Fruit fly (Drosophila melanogaster): ENCODE data around the gene Spg7.

The Spg7 gene

dm6 chrX:2646022-2646761 is 51.8 kb downstream of the Spg7 start (continued):
- peak; percentile 82 for TF ChIP-seq CG11085 (GFP tag; IDR thresholded peaks at IDR 0.05)
- TF ChIP-seq al (GFP tag; IDR thresholded peaks at IDR 0.05) = peak; percentile 95
- peak; percentile 97 for TF ChIP-seq shn (GFP tag; optimal IDR thresholded peaks at IDR 0.05)
- no peak for TF ChIP-seq fru (optimal IDR thresholded peaks at IDR 0.05)
- TF ChIP-seq h (optimal IDR thresholded peaks at IDR 0.05) = no peak
- TF ChIP-seq Side (GFP tag; optimal IDR thresholded peaks at IDR 0.05) = peak; percentile 96
- TF ChIP-seq hth (optimal IDR thresholded peaks at IDR 0.05) = no peak
- TF ChIP-seq pb (GFP tag; optimal IDR thresholded peaks at IDR 0.05) = peak; percentile 94
- no peak for TF ChIP-seq Tbp (GFP tag; optimal IDR thresholded peaks at IDR 0.05)
- TF ChIP-seq ato (GFP tag; IDR thresholded peaks at IDR 0.05; ENCODE audit: partially characterized antibody) = peak; percentile 67
- TF ChIP-seq CG7839 (tag; optimal IDR thresholded peaks at IDR 0.05) = peak; percentile 98
- peak; percentile 95 for TF ChIP-seq CG12299 (tag; optimal IDR thresholded peaks at IDR 0.05)
- peak; percentile 76 for TF ChIP-seq CG17912 (GFP tag; optimal IDR thresholded peaks at IDR 0.05)
- TF ChIP-seq fd96Cb (tag; optimal IDR thresholded peaks at IDR 0.05) = peak; percentile 95
- peak; percentile 54 to 82 for TF ChIP-seq Trl (optimal IDR thresholded peaks at IDR 0.05)
- peak; percentile 95 for TF ChIP-seq Trl (GFP tag; optimal IDR thresholded peaks at IDR 0.05)
- TF ChIP-seq Asciz (GFP tag; optimal IDR thresholded peaks at IDR 0.05) = peak; percentile 95
- TF ChIP-seq sd (tag; optimal IDR thresholded peaks at IDR 0.05) = peak; percentile 90
- peak; percentile 100 for TF ChIP-seq CG11696 (GFP tag; IDR thresholded peaks at IDR 0.05)
- peak; percentile 51; the same call in 1 of the 4 replicates for TF ChIP-seq Dll (GFP tag; IDR thresholded peaks at IDR 0.05; ENCODE audit: partially characterized antibody)
- peak; percentile 94 for TF ChIP-seq HLH3B (GFP tag; IDR thresholded peaks at IDR 0.05)
- peak; percentile 85 for TF ChIP-seq CG3838 (GFP tag; optimal IDR thresholded peaks at IDR 0.05)
- peak; percentile 92 for TF ChIP-seq Blimp-1 (GFP tag; optimal IDR thresholded peaks at IDR 0.05)
- TF ChIP-seq Hsf (GFP tag; optimal IDR thresholded peaks at IDR 0.05) = peak; percentile 97
- TF ChIP-seq MBD-R2 (GFP tag; IDR thresholded peaks at IDR 0.05) = peak; percentile 92
- TF ChIP-seq gcm (GFP tag; optimal IDR thresholded peaks at IDR 0.05) = peak; percentile 97
- TF ChIP-seq MTF-1 (GFP tag; optimal IDR thresholded peaks at IDR 0.05; ENCODE audit: borderline replicate concordance) = peak; percentile 88
- TF ChIP-seq Six4 (GFP tag; optimal IDR thresholded peaks at IDR 0.05) = peak; percentile 93
- TF ChIP-seq Dbx (GFP tag; IDR thresholded peaks at IDR 0.05) = peak; percentile 96
- TF ChIP-seq CG9727 (GFP tag; optimal IDR thresholded peaks at IDR 0.05) = peak; percentile 95
- TF ChIP-seq salm (tag; optimal IDR thresholded peaks at IDR 0.05) = peak; percentile 96
- TF ChIP-seq slp2 (GFP tag; optimal IDR thresholded peaks at IDR 0.05) = peak; percentile 96
- peak; percentile 75; the same call in 1 of the 2 replicates for TF ChIP-seq CG10321 (GFP tag; IDR thresholded peaks at IDR 0.05)
- peak; percentile 96 for TF ChIP-seq Ptx1 (GFP tag; IDR thresholded peaks at IDR 0.05)
- peak; percentile 85 for TF ChIP-seq CG17802 (tag; optimal IDR thresholded peaks at IDR 0.05)
- TF ChIP-seq CG6683 (GFP tag; optimal IDR thresholded peaks at IDR 0.05) = peak; percentile 93
- TF ChIP-seq CG13296 (GFP tag; optimal IDR thresholded peaks at IDR 0.05) = peak; percentile 96
- peak; percentile 93 for TF ChIP-seq gce (GFP tag; IDR thresholded peaks at IDR 0.05)
- no peak for TF ChIP-seq CG2129 (GFP tag; IDR thresholded peaks at IDR 0.05; ENCODE audit: partially characterized antibody)
- peak; percentile 90 for TF ChIP-seq CG33213 (GFP tag; optimal IDR thresholded peaks at IDR 0.05)
- TF ChIP-seq CG2889 (GFP tag; IDR thresholded peaks at IDR 0.05) = peak; percentile 93
- TF ChIP-seq jigr1 (GFP tag; IDR thresholded peaks at IDR 0.05) = peak; percentile 90
- TF ChIP-seq CG16813 (GFP tag; IDR thresholded peaks at IDR 0.05; ENCODE audit: partially characterized antibody) = peak; percentile 29; the same call in 1 of the 3 replicates
- peak; percentile 11 for TF ChIP-seq gfzf (GFP tag; optimal IDR thresholded peaks at IDR 0.05)
- peak; percentile 88 for TF ChIP-seq CG4617 (GFP tag; optimal IDR thresholded peaks at IDR 0.05; ENCODE audit: borderline replicate concordance)
- TF ChIP-seq ac (GFP tag; optimal IDR thresholded peaks at IDR 0.05) = peak; percentile 79
- TF ChIP-seq CG30403 (GFP tag; optimal IDR thresholded peaks at IDR 0.05) = peak; percentile 98
- TF ChIP-seq CG9215 (GFP tag; IDR thresholded peaks at IDR 0.05) = peak; percentile 93
- peak; percentile 90 for TF ChIP-seq cato (GFP tag; optimal IDR thresholded peaks at IDR 0.05; ENCODE audit: borderline replicate concordance)
- TF ChIP-seq HLH54F (GFP tag; optimal IDR thresholded peaks at IDR 0.05) = peak; percentile 96

Data from whole organism, embryonic.